Worm (Caenorhabditis elegans) whole organism, L2 larva: ENCODE measurements around the gene W06G6.20.

Experiments used
- alr-1 ChIP-seq: fragments of 150-350 bp; optimal IDR thresholded peaks from 2 replicates; lab custom pipeline; 2014; ENCODE audit warnings: missing biosample characterization, missing genetic modification characterization
- aly-2 ChIP-seq: fragments of 150-350 bp; optimal IDR thresholded peaks from 2 replicates; lab custom pipeline; 2014; ENCODE audit warnings: missing biosample characterization, missing genetic modification characterization
- ama-1 ChIP-seq: fragments of 150-350 bp; optimal IDR thresholded peaks from 2 replicates; lab custom pipeline; 2018; ENCODE audit warnings: inconsistent platforms
- elt-3 ChIP-seq: sonication (generic microtip); optimal IDR thresholded peaks from 2 replicates; lab custom pipeline; 2017; ENCODE audit warnings: missing biosample characterization, missing genetic modification characterization
- fos-1 ChIP-seq: fragments of 150-350 bp; optimal IDR thresholded peaks from 2 replicates; lab custom pipeline; 2014; ENCODE audit warnings: missing biosample characterization, missing genetic modification characterization
- lin-39 ChIP-seq: fragments of 150-350 bp; optimal IDR thresholded peaks from 2 replicates; lab custom pipeline; 2014; ENCODE audit warnings: missing biosample characterization, missing genetic modification reagents, missing genetic modification characterization
- nhr-10 ChIP-seq: sonication (generic microtip); optimal IDR thresholded peaks from 2 replicates; lab custom pipeline; 2017; ENCODE audit warnings: missing biosample characterization, missing genetic modification characterization
- nhr-23 ChIP-seq: fragments of 150-350 bp; optimal IDR thresholded peaks from 2 replicates; lab custom pipeline; 2014; ENCODE audit warnings: missing biosample characterization, missing genetic modification reagents, missing genetic modification characterization
- nhr-6 ChIP-seq: fragments of 150-350 bp; optimal IDR thresholded peaks from 2 replicates; lab custom pipeline; 2014; ENCODE audit warnings: missing biosample characterization, missing genetic modification characterization
- zag-1 ChIP-seq: fragments of 150-350 bp; optimal IDR thresholded peaks from 2 replicates; lab custom pipeline; 2014; ENCODE audit warnings: missing biosample characterization, missing genetic modification characterization
- ztf-11 ChIP-seq: sonication (generic microtip); optimal IDR thresholded peaks from 2 replicates; lab custom pipeline; 2017; ENCODE audit warnings: missing biosample characterization, missing genetic modification characterization

- TF ChIP-seq nhr-10 (tag; lab: Kevin White, UChicago): no peak
- no peak for TF ChIP-seq zag-1 (tag; lab: Kevin White, UChicago)
- no peak for TF ChIP-seq ztf-11 (tag; lab: Kevin White, UChicago)
- no peak for TF ChIP-seq ama-1 (lab: Kevin White, UChicago)
- no peak for TF ChIP-seq nhr-23 (tag; lab: Kevin White, UChicago)
- no peak for TF ChIP-seq elt-3 (tag; lab: Kevin White, UChicago)
- TF ChIP-seq fos-1 (tag; lab: Kevin White, UChicago): no peak
- no peak for TF ChIP-seq alr-1 (tag; lab: Kevin White, UChicago)
- TF ChIP-seq lin-39 (tag; lab: Kevin White, UChicago): no peak
- no peak for TF ChIP-seq nhr-6
- TF ChIP-seq aly-2 (tag; lab: Kevin White, UChicago): no peak
These were observed 10.0 kb downstream of the W06G6.20 start, which contains the start of gene srw-76 for ce11 chrV:16638204-16638603.
